Fruit fly (Drosophila melanogaster) whole organism, embryonic: ENCODE measurements around the gene Nrx-IV.
A peak's percentile ranks its signal among the peaks of the same experiment; 100 is the strongest.

Source experiments
- CG10209 ChIP-seq: fragments of 200-800 bp; sonication (Bioruptor generic); optimal IDR thresholded peaks from 3 replicates; lab custom pipeline; 2017; ENCODE audit warnings: missing biosample characterization, mild to moderate bottlenecking, missing genetic modification characterization, missing genetic modification reagents
- CG11456 ChIP-seq: fragments of 200-800 bp; sonication (Bioruptor generic); IDR thresholded peaks from 3 replicates; pipeline ENCODE4 v1.3.6; 2022; ENCODE audit warnings: missing biosample characterization, missing genetic modification characterization
- CG12104 ChIP-seq: fragments of 200-800 bp; sonication (Bioruptor generic); optimal IDR thresholded peaks from 3 replicates; lab custom pipeline; 2016; ENCODE audit warnings: missing biosample characterization, missing genetic modification characterization
- CG12942 ChIP-seq: fragments of 200-800 bp; sonication (Bioruptor generic); optimal IDR thresholded peaks from 3 replicates; lab custom pipeline; 2016; ENCODE audit warnings: missing biosample characterization, missing genetic modification characterization
- CG14860 ChIP-seq: fragments of 200-800 bp; sonication (Bioruptor generic); IDR thresholded peaks from 3 replicates; pipeline ENCODE4 v1.3.6; 2022; ENCODE audit warnings: missing biosample characterization, missing genetic modification characterization; ENCODE audit not compliant: partially characterized antibody
- CG2116 ChIP-seq: fragments of 200-800 bp; sonication (Bioruptor generic); optimal IDR thresholded peaks from 3 replicates; lab custom pipeline; 2018; ENCODE audit warnings: missing biosample characterization, mild to moderate bottlenecking, missing genetic modification characterization
- CG42726 ChIP-seq: fragments of 200-800 bp; sonication (Bioruptor generic); IDR thresholded peaks from 2 replicates; pipeline ENCODE4 v1.3.6; 2022; ENCODE audit warnings: missing biosample characterization, missing genetic modification characterization; ENCODE audit not compliant: partially characterized antibody
- CG4854 ChIP-seq: fragments of 200-800 bp; sonication (Bioruptor generic); optimal IDR thresholded peaks from 2 replicates; lab custom pipeline; 2016; ENCODE audit warnings: missing biosample characterization, missing genetic modification characterization, inconsistent platforms
- CG5180 ChIP-seq: fragments of 200-800 bp; sonication (Bioruptor generic); optimal IDR thresholded peaks from 3 replicates; lab custom pipeline; 2017; ENCODE audit warnings: missing biosample characterization, missing genetic modification characterization, mild to moderate bottlenecking, moderate library complexity, missing genetic modification reagents
- CG6654 ChIP-seq: fragments of 200-800 bp; sonication (Bioruptor generic); optimal IDR thresholded peaks from 2 replicates; lab custom pipeline; 2017; ENCODE audit warnings: missing biosample characterization, mild to moderate bottlenecking, missing genetic modification characterization
- CG7963 ChIP-seq: fragments of 200-800 bp; sonication (Bioruptor generic); IDR thresholded peaks from 3 replicates; pipeline ENCODE4 v1.3.6; 2022; ENCODE audit warnings: missing biosample characterization, missing genetic modification characterization; ENCODE audit not compliant: partially characterized antibody
- CG8089 ChIP-seq: fragments of 200-800 bp; sonication (Bioruptor generic); optimal IDR thresholded peaks from 3 replicates; lab custom pipeline; 2016; ENCODE audit warnings: missing biosample characterization, missing genetic modification characterization
- CG8281 ChIP-seq: fragments of 200-800 bp; sonication (Bioruptor generic); optimal IDR thresholded peaks from 2 replicates; lab custom pipeline; 2018; ENCODE audit warnings: missing biosample characterization, mild to moderate bottlenecking, missing genetic modification characterization, moderate library complexity
- CG8359 ChIP-seq: fragments of 200-800 bp; sonication (Bioruptor generic); optimal IDR thresholded peaks from 2 replicates; lab custom pipeline; 2017; ENCODE audit warnings: missing biosample characterization, mild to moderate bottlenecking, missing genetic modification characterization, borderline replicate concordance
- CTCF ChIP-seq: fragments of 200-800 bp; sonication (Bioruptor generic); optimal IDR thresholded peaks from 2 replicates; lab custom pipeline; 2017; ENCODE audit warnings: missing biosample characterization, mild to moderate bottlenecking, missing genetic modification characterization, moderate library complexity
- Dad ChIP-seq: fragments of 200-800 bp; sonication (Bioruptor generic); optimal IDR thresholded peaks from 3 replicates; lab custom pipeline; 2016; ENCODE audit warnings: missing biosample characterization, missing genetic modification characterization
- Dek ChIP-seq: fragments of 200-800 bp; sonication (Bioruptor generic); optimal IDR thresholded peaks from 3 replicates; lab custom pipeline; 2019; ENCODE audit warnings: missing biosample characterization, mild to moderate bottlenecking, missing genetic modification characterization, moderate library complexity
- Gsc ChIP-seq: fragments of 200-800 bp; sonication (Bioruptor generic); IDR thresholded peaks from 2 replicates; pipeline ENCODE4 v1.3.6; 2022; ENCODE audit warnings: missing biosample characterization, missing genetic modification characterization
- Gug ChIP-seq: fragments of 200-800 bp; sonication (Bioruptor generic); IDR thresholded peaks from 4 replicates; pipeline ENCODE4 v1.3.6; 2022; ENCODE audit warnings: missing biosample characterization, missing genetic modification characterization
- H2.0 ChIP-seq: fragments of 200-800 bp; sonication (Bioruptor generic); IDR thresholded peaks from 2 replicates; pipeline ENCODE4 v1.3.6; 2022; ENCODE audit warnings: missing biosample characterization, missing genetic modification characterization
- Hand ChIP-seq: fragments of 200-800 bp; sonication (Bioruptor generic); optimal IDR thresholded peaks from 2 replicates; lab custom pipeline; 2017; ENCODE audit warnings: mild to moderate bottlenecking, missing biosample characterization, missing genetic modification reagents, missing genetic modification characterization
- Hr51 ChIP-seq, 2 experiments: fragments of 200-800 bp; sonication (Bioruptor generic); optimal IDR thresholded peaks; 2 replicates in 1 of 2; 3 replicates in 1 of 2; lab custom pipeline; 2016 to 2018; ENCODE audit warnings: missing biosample characterization in 2 of 2, missing genetic modification characterization in 2 of 2, mild to moderate bottlenecking in 1 of 2, moderate library complexity in 1 of 2
- NC2β ChIP-seq: fragments of 200-800 bp; sonication (Bioruptor generic); optimal IDR thresholded peaks from 2 replicates; lab custom pipeline; 2016; ENCODE audit warnings: missing biosample characterization, missing genetic modification characterization
- NFAT ChIP-seq: fragments of 200-800 bp; sonication (Bioruptor generic); IDR thresholded peaks from 2 replicates; pipeline ENCODE4 v1.3.6; 2022; ENCODE audit warnings: missing biosample characterization, missing genetic modification characterization
- Scr ChIP-seq: fragments of 200-800 bp; sonication (Bioruptor generic); IDR thresholded peaks from 2 replicates; pipeline ENCODE4 v1.3.6; 2022; ENCODE audit warnings: missing biosample characterization, missing genetic modification characterization; ENCODE audit not compliant: partially characterized antibody
- Sin3A ChIP-seq: fragments of >200 bp; optimal IDR thresholded peaks from 2 replicates; lab custom pipeline; 2018
- Ssrp ChIP-seq: fragments of 200-800 bp; sonication (Bioruptor generic); optimal IDR thresholded peaks from 2 replicates; lab custom pipeline; 2018; ENCODE audit warnings: missing biosample characterization, mild to moderate bottlenecking, missing genetic modification characterization, moderate library complexity
- Trl ChIP-seq, 3 experiments: fragments of >200 bp in 2 of 3; fragments of 200-800 bp in 1 of 3; sonication (Bioruptor generic) in 1 of 3; optimal IDR thresholded peaks; 2 replicates in 1 of 3; 3 replicates in 2 of 3; lab custom pipeline; 2016 to 2017; ENCODE audit warnings: missing biosample characterization in 1 of 3, missing genetic modification characterization in 1 of 3
- ash1 ChIP-seq: fragments of 200-800 bp; sonication (Bioruptor generic); optimal IDR thresholded peaks from 2 replicates; lab custom pipeline; 2018; ENCODE audit warnings: missing biosample characterization, mild to moderate bottlenecking, missing genetic modification characterization
- cato ChIP-seq: fragments of 200-800 bp; sonication (Bioruptor generic); optimal IDR thresholded peaks from 2 replicates; lab custom pipeline; 2016; ENCODE audit warnings: missing biosample characterization, missing genetic modification characterization, borderline replicate concordance
- chinmo ChIP-seq: fragments of 200-800 bp; sonication (Bioruptor generic); IDR thresholded peaks from 4 replicates; pipeline ENCODE4 v1.3.6; 2022; ENCODE audit warnings: missing biosample characterization, missing genetic modification characterization; ENCODE audit not compliant: partially characterized antibody
- corto ChIP-seq: fragments of 200-800 bp; sonication (Bioruptor generic); optimal IDR thresholded peaks from 2 replicates; lab custom pipeline; 2016; ENCODE audit warnings: missing biosample characterization, mild to moderate bottlenecking, missing genetic modification characterization, moderate library complexity
- danr ChIP-seq: fragments of 200-800 bp; sonication (Bioruptor generic); IDR thresholded peaks from 2 replicates; pipeline ENCODE4 v1.3.6; 2022; ENCODE audit warnings: missing biosample characterization, missing genetic modification characterization
- dmrt11E ChIP-seq: fragments of 200-800 bp; sonication (Bioruptor generic); optimal IDR thresholded peaks from 3 replicates; lab custom pipeline; 2018; ENCODE audit warnings: missing biosample characterization, mild to moderate bottlenecking, missing genetic modification characterization, moderate library complexity
- emc ChIP-seq: fragments of 200-800 bp; sonication (Bioruptor generic); optimal IDR thresholded peaks from 2 replicates; lab custom pipeline; 2016; ENCODE audit warnings: missing biosample characterization, missing genetic modification characterization
- exex ChIP-seq: fragments of 200-800 bp; sonication (Bioruptor generic); optimal IDR thresholded peaks from 4 replicates; lab custom pipeline; 2018; ENCODE audit warnings: missing biosample characterization, mild to moderate bottlenecking, missing genetic modification characterization, moderate library complexity
- fd102C ChIP-seq: fragments of 200-800 bp; sonication (Bioruptor generic); optimal IDR thresholded peaks from 2 replicates; lab custom pipeline; 2018; ENCODE audit warnings: missing biosample characterization, mild to moderate bottlenecking, missing genetic modification characterization, moderate library complexity
- fd3F ChIP-seq: fragments of 200-800 bp; sonication (Bioruptor generic); optimal IDR thresholded peaks from 2 replicates; lab custom pipeline; 2018; ENCODE audit warnings: missing biosample characterization, mild to moderate bottlenecking, missing genetic modification characterization, moderate library complexity
- hbn ChIP-seq: fragments of 200-800 bp; sonication (Bioruptor generic); IDR thresholded peaks from 2 replicates; pipeline ENCODE4 v1.3.6; 2022; ENCODE audit warnings: missing biosample characterization, missing genetic modification characterization; ENCODE audit not compliant: partially characterized antibody
- mam ChIP-seq: fragments of 200-800 bp; sonication (Bioruptor generic); optimal IDR thresholded peaks from 3 replicates; lab custom pipeline; 2016; ENCODE audit warnings: missing biosample characterization, missing genetic modification characterization
- phol ChIP-seq: fragments of 200-800 bp; sonication (Bioruptor generic); optimal IDR thresholded peaks from 3 replicates; lab custom pipeline; 2018; ENCODE audit warnings: missing biosample characterization, mild to moderate bottlenecking, missing genetic modification characterization, moderate library complexity
- pita ChIP-seq: fragments of 200-800 bp; sonication (Bioruptor generic); optimal IDR thresholded peaks from 2 replicates; lab custom pipeline; 2017; ENCODE audit warnings: missing biosample characterization, mild to moderate bottlenecking, missing genetic modification characterization
- pum ChIP-seq: fragments of 200-800 bp; sonication (Bioruptor generic); optimal IDR thresholded peaks from 2 replicates; lab custom pipeline; 2016; ENCODE audit warnings: missing biosample characterization, missing genetic modification characterization
- run ChIP-seq: fragments of 200-800 bp; sonication (Bioruptor generic); optimal IDR thresholded peaks from 3 replicates; lab custom pipeline; 2018; ENCODE audit warnings: missing biosample characterization, mild to moderate bottlenecking, missing genetic modification characterization
- sens ChIP-seq: fragments of 200-800 bp; sonication (Bioruptor generic); peaks from one replicate; lab custom pipeline; 2016; ENCODE audit warnings: missing biosample characterization, missing genetic modification characterization
- slou ChIP-seq: fragments of 200-800 bp; sonication (Bioruptor generic); optimal IDR thresholded peaks from 3 replicates; lab custom pipeline; 2016; ENCODE audit warnings: missing biosample characterization, missing genetic modification characterization
- stwl ChIP-seq: fragments of 200-800 bp; sonication (Bioruptor generic); optimal IDR thresholded peaks from 3 replicates; lab custom pipeline; 2018; ENCODE audit warnings: missing biosample characterization, mild to moderate bottlenecking, missing genetic modification characterization, moderate library complexity
- tap ChIP-seq: fragments of 200-800 bp; optimal IDR thresholded peaks from 3 replicates; lab custom pipeline; 2019; ENCODE audit warnings: missing biosample characterization, mild to moderate bottlenecking, missing genetic modification characterization, moderate library complexity
- tin ChIP-seq: fragments of 200-800 bp; sonication (Bioruptor generic); optimal IDR thresholded peaks from 3 replicates; lab custom pipeline; 2016; ENCODE audit warnings: missing biosample characterization, missing genetic modification characterization
- twi ChIP-seq: fragments of 200-800 bp; optimal IDR thresholded peaks from 2 replicates; lab custom pipeline; 2019; ENCODE audit warnings: missing biosample characterization, mild to moderate bottlenecking, missing genetic modification characterization, moderate library complexity
- zfh2 ChIP-seq: fragments of 200-800 bp; sonication (Bioruptor generic); optimal IDR thresholded peaks from 2 replicates; lab custom pipeline; 2016; ENCODE audit warnings: missing biosample characterization, missing genetic modification characterization

The Nrx-IV gene

dm6 chr3L:12205848-12206247 lies 59.5 kb downstream of the Nrx-IV start, which contains the start of gene Tsen54 (continued):
- no peak for TF ChIP-seq tin (GFP tag; lab: Kevin White, UChicago)
- no peak for TF ChIP-seq run
- TF ChIP-seq Dek (tag; lab: Kevin White, UChicago) = no peak
- no peak for TF ChIP-seq cato (GFP tag; lab: Kevin White, UChicago)
- TF ChIP-seq dmrt11E = no peak
- TF ChIP-seq ash1 = no peak
- TF ChIP-seq Dad (GFP tag; lab: Kevin White, UChicago) = no peak
- TF ChIP-seq fd102C (GFP tag; lab: Kevin White, UChicago) = no peak
- no peak for TF ChIP-seq Trl (optimal IDR thresholded peaks at IDR 0.05; lab: Kevin White, UChicago)
- no peak for TF ChIP-seq Trl (GFP tag; optimal IDR thresholded peaks at IDR 0.05; lab: Kevin White, UChicago)
- TF ChIP-seq Hand (GFP tag; lab: Kevin White, UChicago) = no peak
- no peak for TF ChIP-seq pum (GFP tag; lab: Kevin White, UChicago)
- no peak for TF ChIP-seq CG12104
- no peak for TF ChIP-seq CG5180
- TF ChIP-seq chinmo (GFP tag; lab: Robert Waterston, UW) = no peak
- peak; percentile 61; the same call in 1 of the 3 replicates for TF ChIP-seq CG7963
- TF ChIP-seq Gug = no peak
- peak; percentile 28 for TF ChIP-seq CG2116 (GFP tag; lab: Kevin White, UChicago)
- no peak for TF ChIP-seq CG12942 (GFP tag; lab: Kevin White, UChicago)
- TF ChIP-seq pita (GFP tag; lab: Kevin White, UChicago) = no peak
- no peak for TF ChIP-seq slou (GFP tag; lab: Kevin White, UChicago)
- TF ChIP-seq CG42726 (GFP tag; lab: Robert Waterston, UW) = no peak
- TF ChIP-seq corto (GFP tag; lab: Kevin White, UChicago) = no peak
- no peak for TF ChIP-seq mam
- TF ChIP-seq CG8359 (GFP tag; lab: Kevin White, UChicago) = no peak
- TF ChIP-seq phol (tag; lab: Kevin White, UChicago) = no peak
- no peak for TF ChIP-seq H2.0
- TF ChIP-seq NC2β (GFP tag; lab: Kevin White, UChicago) = no peak
- no peak for TF ChIP-seq tap (tag; lab: Kevin White, UChicago)
- TF ChIP-seq emc (GFP tag; lab: Kevin White, UChicago) = no peak
- TF ChIP-seq CG8281 = no peak
- no peak for TF ChIP-seq Gsc (GFP tag; lab: Robert Waterston, UW)
- TF ChIP-seq CG4854 (GFP tag; lab: Kevin White, UChicago) = no peak
- TF ChIP-seq danr (GFP tag; lab: Robert Waterston, UW) = no peak
- no peak for TF ChIP-seq exex
- TF ChIP-seq NFAT (GFP tag; lab: Robert Waterston, UW) = no peak
- no peak for TF ChIP-seq twi (tag; lab: Kevin White, UChicago)
- no peak for TF ChIP-seq CG11456 (GFP tag; lab: Robert Waterston, UW)
- no peak for TF ChIP-seq Hr51 (GFP tag; optimal IDR thresholded peaks at IDR 0.05; lab: Kevin White, UChicago)
- TF ChIP-seq CG8089 = no peak
- TF ChIP-seq Scr (GFP tag; lab: Robert Waterston, UW) = peak; percentile 74
- TF ChIP-seq CG10209 (GFP tag; lab: Kevin White, UChicago) = no peak
- no peak for TF ChIP-seq Sin3A (lab: Kevin White, UChicago)
- TF ChIP-seq CG6654 (GFP tag; lab: Kevin White, UChicago) = no peak
- TF ChIP-seq hbn (GFP tag; lab: Robert Waterston, UW) = peak; percentile 64
- no peak for TF ChIP-seq sens
- TF ChIP-seq stwl (tag; lab: Kevin White, UChicago) = peak; percentile 66
- TF ChIP-seq CG14860 = peak; percentile 41; the same call in 1 of the 3 replicates
- no peak for TF ChIP-seq Ssrp
- TF ChIP-seq zfh2 (GFP tag; lab: Kevin White, UChicago) = no peak
- TF ChIP-seq fd3F (GFP tag; lab: Kevin White, UChicago) = no peak
- TF ChIP-seq CTCF (GFP tag; lab: Kevin White, UChicago) = no peak
